Worm (Caenorhabditis elegans): ENCODE measurements around the gene T06A1.5.

The T06A1.5 gene

ce11 chrV:1889996-1890395, 37.0 kb upstream of the T06A1.5 start:
- TF ChIP-seq unc-39 (tag; optimal IDR thresholded peaks at IDR 0.05), result no peak
- TF ChIP-seq hlh-1 (tag; optimal IDR thresholded peaks at IDR 0.05), result peak; percentile 48
- TF ChIP-seq blmp-1 (tag; optimal IDR thresholded peaks at IDR 0.05), result no peak
- TF ChIP-seq nhr-2 (tag; optimal IDR thresholded peaks at IDR 0.05), result no peak
- no peak for TF ChIP-seq lin-13 (tag; optimal IDR thresholded peaks at IDR 0.05)

- no peak for TF ChIP-seq nhr-28 (tag; optimal IDR thresholded peaks at IDR 0.05)
- peak; percentile 85 for TF ChIP-seq lsy-2 (tag; optimal IDR thresholded peaks at IDR 0.05)
These were observed 34.3 kb upstream of the T06A1.5 start, which contains the start of gene zig-11 for ce11 chrV:1892567-1893277. Gene zig-11, minus strand, starts transcription at chrV:1892939.

- TF ChIP-seq bed-3 (GFP tag; optimal IDR thresholded peaks at IDR 0.05) (no peak), sptf-1 (tag; optimal IDR thresholded peaks at IDR 0.05) (no peak), tbx-8 (GFP tag; optimal IDR thresholded peaks at IDR 0.05) (no peak), ham-2 (GFP tag; optimal IDR thresholded peaks at IDR 0.05) (no peak), ceh-43 (GFP tag; optimal IDR thresholded peaks at IDR 0.05) (no peak), nhr-237 (tag; optimal IDR thresholded peaks at IDR 0.05) (no peak), drap-1 (GFP tag; optimal IDR thresholded peaks at IDR 0.05) (no peak), elt-3 (tag; optimal IDR thresholded peaks at IDR 0.05) (no peak), cnd-1 (tag; optimal IDR thresholded peaks at IDR 0.05) (no peak), lin-32 (GFP tag; optimal IDR thresholded peaks at IDR 0.05) (no peak), unc-62 (GFP tag; optimal IDR thresholded peaks at IDR 0.05) (no peak), nhr-12 (tag; optimal IDR thresholded peaks at IDR 0.05) (no peak), mab-5 (tag; optimal IDR thresholded peaks at IDR 0.05) (no peak), flh-1 (GFP tag; optimal IDR thresholded peaks at IDR 0.05) (no peak), elt-1 (tag; optimal IDR thresholded peaks at IDR 0.05; ENCODE audit: borderline replicate concordance, insufficient read depth) (no peak), M03D4.4 (tag; optimal IDR thresholded peaks at IDR 0.05) (no peak), pha-4 (tag; optimal IDR thresholded peaks at IDR 0.05) (no peak), hlh-1 (tag; optimal IDR thresholded peaks at IDR 0.05) (no peak), nhr-2 (tag; optimal IDR thresholded peaks at IDR 0.05) (no peak)
These were observed 31.5 kb upstream of the T06A1.5 start, which contains the start of gene nphp-2 for ce11 chrV:1895483-1895882. Gene nphp-2, plus strand, starts transcription at chrV:1895783.

ce11 chrV:1907350-1907749, 19.7 kb upstream of the T06A1.5 start, which contains the start of gene Y32G9A.5:
Gene Y32G9A.5, plus strand, starts transcription at chrV:1907650.
- TF ChIP-seq unc-39 (tag; optimal IDR thresholded peaks at IDR 0.05) (no peak), mab-5 (tag; optimal IDR thresholded peaks at IDR 0.05) (no peak), nhr-28 (tag; optimal IDR thresholded peaks at IDR 0.05) (no peak), sem-2 (GFP tag; optimal IDR thresholded peaks at IDR 0.05) (no peak), elt-3 (tag; optimal IDR thresholded peaks at IDR 0.05) (no peak), drap-1 (GFP tag; optimal IDR thresholded peaks at IDR 0.05) (no peak), nhr-76 (tag; optimal IDR thresholded peaks at IDR 0.05) (no peak), ceh-43 (GFP tag; optimal IDR thresholded peaks at IDR 0.05) (no peak), mls-2 (tag; optimal IDR thresholded peaks at IDR 0.05) (no peak), ces-1 (GFP tag; optimal IDR thresholded peaks at IDR 0.05) (no peak), ham-2 (GFP tag; optimal IDR thresholded peaks at IDR 0.05) (no peak), flh-1 (GFP tag; optimal IDR thresholded peaks at IDR 0.05) (no peak), ztf-11 (tag; optimal IDR thresholded peaks at IDR 0.05) (no peak), ceh-83 (GFP tag; optimal IDR thresholded peaks at IDR 0.05) (no peak), unc-120 (tag; optimal IDR thresholded peaks at IDR 0.05; ENCODE audit: poor library complexity, severe bottlenecking) (no peak), nhr-2 (tag; optimal IDR thresholded peaks at IDR 0.05) (no peak), lin-32 (GFP tag; optimal IDR thresholded peaks at IDR 0.05) (no peak), cnd-1 (tag; optimal IDR thresholded peaks at IDR 0.05) (no peak), unc-62 (GFP tag; optimal IDR thresholded peaks at IDR 0.05) (no peak), elt-1 (tag; optimal IDR thresholded peaks at IDR 0.05; ENCODE audit: borderline replicate concordance, insufficient read depth) (no peak)

ce11 chrV:1908542-1908941, 18.5 kb upstream of the T06A1.5 start, which contains the start of gene srp-3:
Gene srp-3, plus strand, starts transcription at chrV:1908842.
- TF ChIP-seq ceh-83 (GFP tag; optimal IDR thresholded peaks at IDR 0.05) (no peak), lin-32 (GFP tag; optimal IDR thresholded peaks at IDR 0.05) (no peak), blmp-1 (tag; optimal IDR thresholded peaks at IDR 0.05) (no peak), flh-1 (GFP tag; optimal IDR thresholded peaks at IDR 0.05) (no peak), snpc-4 (tag; optimal IDR thresholded peaks at IDR 0.05) (no peak), lin-13 (tag; optimal IDR thresholded peaks at IDR 0.05) (no peak), hlh-1 (tag; optimal IDR thresholded peaks at IDR 0.05) (no peak), elt-1 (tag; optimal IDR thresholded peaks at IDR 0.05; ENCODE audit: borderline replicate concordance, insufficient read depth) (no peak), nhr-2 (tag; optimal IDR thresholded peaks at IDR 0.05) (no peak)
